Fruit fly (Drosophila melanogaster) S2 (cell line): ENCODE results near the gene Dlip1.

Experiments used
- CG8478 ChIP-seq: fragments of >200 bp; optimal IDR thresholded peaks from 2 replicates; lab custom pipeline; 2018
- CTCF ChIP-seq, 2 experiments: fragments of >200 bp; optimal IDR thresholded peaks; 2 replicates each; lab custom pipeline; 2018

- no peak for TF ChIP-seq CTCF (optimal IDR thresholded peaks at IDR 0.05; lab: Kevin White, UChicago)
- TF ChIP-seq CG8478 (lab: Kevin White, UChicago), result no peak
These were observed 9.9 kb downstream of the Dlip1 start for dm6 chrX:9168273-9168672.
